Fruit fly (Drosophila melanogaster) whole organism, embryonic: ENCODE measurements around the gene CG3078.
A peak's percentile ranks its signal among the peaks of the same experiment; 100 is the strongest.

Experiments used
- Atf-2 ChIP-seq: fragments of 200-800 bp; sonication (Bioruptor generic); optimal IDR thresholded peaks from 2 replicates; lab custom pipeline; 2016; ENCODE audit warnings: missing biosample characterization, missing genetic modification characterization
- Bteb2 ChIP-seq: fragments of 200-800 bp; sonication (Bioruptor generic); optimal IDR thresholded peaks from 2 replicates; lab custom pipeline; 2016; ENCODE audit warnings: missing biosample characterization, missing genetic modification characterization
- CG10431 ChIP-seq: fragments of 200-800 bp; sonication (Bioruptor generic); optimal IDR thresholded peaks from 3 replicates; lab custom pipeline; 2018; ENCODE audit warnings: missing biosample characterization, mild to moderate bottlenecking, missing genetic modification characterization
- CG12219 ChIP-seq: fragments of 200-800 bp; sonication (Bioruptor generic); optimal IDR thresholded peaks from 3 replicates; lab custom pipeline; 2018; ENCODE audit warnings: missing biosample characterization, mild to moderate bottlenecking, missing genetic modification characterization
- CG12942 ChIP-seq: fragments of 200-800 bp; sonication (Bioruptor generic); optimal IDR thresholded peaks from 3 replicates; lab custom pipeline; 2016; ENCODE audit warnings: missing biosample characterization, missing genetic modification characterization
- CG16813 ChIP-seq: fragments of 200-800 bp; sonication (Bioruptor generic); IDR thresholded peaks from 3 replicates; pipeline ENCODE4 v1.3.6; 2022; ENCODE audit warnings: missing biosample characterization, missing genetic modification characterization; ENCODE audit not compliant: partially characterized antibody
- CG17802 ChIP-seq: fragments of 200-800 bp; sonication (Bioruptor generic); optimal IDR thresholded peaks from 2 replicates; lab custom pipeline; 2018; ENCODE audit warnings: missing biosample characterization, mild to moderate bottlenecking, missing genetic modification characterization, moderate library complexity
- CG18476 ChIP-seq: fragments of 200-800 bp; sonication (Bioruptor generic); optimal IDR thresholded peaks from 2 replicates; lab custom pipeline; 2016; ENCODE audit warnings: missing biosample characterization, mild to moderate bottlenecking, missing genetic modification characterization
- CG2199 ChIP-seq: fragments of 200-800 bp; sonication (Bioruptor generic); IDR thresholded peaks from 3 replicates; pipeline ENCODE4 v1.3.6; 2022; ENCODE audit warnings: missing biosample characterization, missing genetic modification characterization
- CG2202 ChIP-seq: fragments of 200-800 bp; sonication (Bioruptor generic); optimal IDR thresholded peaks from 2 replicates; lab custom pipeline; 2018; ENCODE audit warnings: missing biosample characterization, mild to moderate bottlenecking, missing genetic modification characterization
- CG3847 ChIP-seq: fragments of 200-800 bp; sonication (Bioruptor generic); IDR thresholded peaks from 2 replicates; pipeline ENCODE4 v1.3.6; 2022; ENCODE audit warnings: missing biosample characterization, missing genetic modification characterization
- CG6765 ChIP-seq: fragments of 200-800 bp; sonication (Bioruptor generic); optimal IDR thresholded peaks from 3 replicates; lab custom pipeline; 2017; ENCODE audit warnings: missing biosample characterization, mild to moderate bottlenecking, missing genetic modification characterization
- CG8359 ChIP-seq: fragments of 200-800 bp; sonication (Bioruptor generic); optimal IDR thresholded peaks from 2 replicates; lab custom pipeline; 2017; ENCODE audit warnings: missing biosample characterization, mild to moderate bottlenecking, missing genetic modification characterization, borderline replicate concordance
- Dek ChIP-seq: fragments of 200-800 bp; sonication (Bioruptor generic); optimal IDR thresholded peaks from 3 replicates; lab custom pipeline; 2019; ENCODE audit warnings: missing biosample characterization, mild to moderate bottlenecking, missing genetic modification characterization, moderate library complexity
- Dip2 ChIP-seq: fragments of 200-800 bp; sonication (Bioruptor generic); IDR thresholded peaks from 2 replicates; pipeline ENCODE4 v1.3.6; 2022; ENCODE audit warnings: missing biosample characterization, missing genetic modification characterization
- ERR ChIP-seq: fragments of 200-800 bp; sonication (Bioruptor generic); optimal IDR thresholded peaks from 2 replicates; lab custom pipeline; 2016; ENCODE audit warnings: missing biosample characterization, missing genetic modification characterization
- Ets97D ChIP-seq: fragments of 200-800 bp; sonication (Bioruptor generic); optimal IDR thresholded peaks from 3 replicates; lab custom pipeline; 2016; ENCODE audit warnings: missing biosample characterization, missing genetic modification characterization
- Fer3 ChIP-seq: fragments of 200-800 bp; sonication (Bioruptor generic); optimal IDR thresholded peaks from 2 replicates; lab custom pipeline; 2018; ENCODE audit warnings: missing biosample characterization, mild to moderate bottlenecking, missing genetic modification characterization, moderate library complexity
- GATAe ChIP-seq: fragments of 200-800 bp; sonication (Bioruptor generic); conservative IDR thresholded peaks from 2 replicates; pipeline ENCODE4 v1.3.6; 2022; ENCODE audit warnings: missing biosample characterization, missing genetic modification characterization
- Gug ChIP-seq: fragments of 200-800 bp; sonication (Bioruptor generic); IDR thresholded peaks from 4 replicates; pipeline ENCODE4 v1.3.6; 2022; ENCODE audit warnings: missing biosample characterization, missing genetic modification characterization
- HLH3B ChIP-seq: fragments of 200-800 bp; sonication (Bioruptor generic); IDR thresholded peaks from 2 replicates; pipeline ENCODE4 v1.3.6; 2022; ENCODE audit warnings: missing biosample characterization, missing genetic modification characterization
- Hmx ChIP-seq: fragments of 200-800 bp; sonication (Bioruptor generic); optimal IDR thresholded peaks from 2 replicates; lab custom pipeline; 2016; ENCODE audit warnings: missing biosample characterization, missing genetic modification characterization
- MBD-R2 ChIP-seq: fragments of 200-800 bp; sonication (Bioruptor generic); IDR thresholded peaks from 2 replicates; pipeline ENCODE4 v1.3.6; 2022; ENCODE audit warnings: missing biosample characterization, missing genetic modification characterization
- Max ChIP-seq: fragments of 200-800 bp; sonication (Bioruptor generic); optimal IDR thresholded peaks from 2 replicates; lab custom pipeline; 2016; ENCODE audit warnings: missing biosample characterization, mild to moderate bottlenecking, missing genetic modification characterization
- NC2α ChIP-seq: fragments of 200-800 bp; sonication (Bioruptor generic); optimal IDR thresholded peaks from 2 replicates; lab custom pipeline; 2016; ENCODE audit warnings: missing biosample characterization, missing genetic modification characterization
- Optix ChIP-seq: fragments of 200-800 bp; sonication (Bioruptor generic); IDR thresholded peaks from 3 replicates; pipeline ENCODE4 v1.3.6; 2022; ENCODE audit warnings: missing biosample characterization, missing genetic modification characterization
- Pdp1 ChIP-seq, 2 experiments: fragments of 200-800 bp; sonication (Bioruptor generic); optimal IDR thresholded peaks; 3 replicates each; lab custom pipeline; 2016; ENCODE audit warnings: missing biosample characterization in 2 of 2, missing genetic modification characterization in 2 of 2, mild to moderate bottlenecking in 1 of 2, moderate library complexity in 1 of 2
- Sin3A ChIP-seq: fragments of >200 bp; optimal IDR thresholded peaks from 2 replicates; lab custom pipeline; 2018
- Stat92E ChIP-seq, 3 experiments: fragments of >200 bp in 2 of 3; fragments of 200-800 bp in 1 of 3; sonication (Bioruptor generic) in 1 of 3; optimal IDR thresholded peaks; 2 replicates each; lab custom pipeline; 2017 to 2019; ENCODE audit warnings: missing biosample characterization in 3 of 3, missing genetic modification characterization in 3 of 3, mild to moderate bottlenecking in 1 of 3, moderate library complexity in 1 of 3
- abd-A ChIP-seq: fragments of 200-800 bp; sonication (Bioruptor generic); optimal IDR thresholded peaks from 3 replicates; lab custom pipeline; 2019; ENCODE audit warnings: missing biosample characterization, mild to moderate bottlenecking, missing genetic modification characterization, moderate library complexity
- aop ChIP-seq: fragments of 200-800 bp; sonication (Bioruptor generic); IDR thresholded peaks from 2 replicates; pipeline ENCODE4 v1.3.6; 2022; ENCODE audit warnings: missing biosample characterization, missing genetic modification characterization
- ase ChIP-seq: fragments of 200-800 bp; sonication (Bioruptor generic); IDR thresholded peaks from 3 replicates; pipeline ENCODE4 v1.3.6; 2022; ENCODE audit warnings: missing biosample characterization, missing genetic modification characterization
- az2 ChIP-seq: fragments of 200-800 bp; sonication (Bioruptor generic); optimal IDR thresholded peaks from 3 replicates; lab custom pipeline; 2016; ENCODE audit warnings: missing biosample characterization, missing genetic modification characterization
- btn ChIP-seq: fragments of 200-800 bp; sonication (Bioruptor generic); optimal IDR thresholded peaks from 2 replicates; lab custom pipeline; 2016; ENCODE audit warnings: missing biosample characterization, missing genetic modification characterization
- esg ChIP-seq: fragments of 200-800 bp; sonication (Bioruptor generic); conservative IDR thresholded peaks from 2 replicates; pipeline ENCODE4 v1.3.6; 2022; ENCODE audit warnings: missing biosample characterization, missing genetic modification characterization
- fd96Cb ChIP-seq: fragments of 200-800 bp; sonication (Bioruptor generic); optimal IDR thresholded peaks from 2 replicates; lab custom pipeline; 2018; ENCODE audit warnings: missing biosample characterization, mild to moderate bottlenecking, missing genetic modification characterization, moderate library complexity
- fru ChIP-seq: fragments of >200 bp; optimal IDR thresholded peaks from 2 replicates; lab custom pipeline; 2017
- ftz-f1 ChIP-seq: fragments of 200-800 bp; sonication (Bioruptor generic); optimal IDR thresholded peaks from 2 replicates; lab custom pipeline; 2016; ENCODE audit warnings: missing biosample characterization, missing genetic modification characterization
- gsb-n ChIP-seq: fragments of 200-800 bp; sonication (Bioruptor generic); optimal IDR thresholded peaks from 3 replicates; lab custom pipeline; 2018; ENCODE audit warnings: missing biosample characterization, mild to moderate bottlenecking, missing genetic modification characterization
- mirr ChIP-seq: fragments of 200-800 bp; sonication (Bioruptor generic); optimal IDR thresholded peaks from 3 replicates; lab custom pipeline; 2018; ENCODE audit warnings: missing biosample characterization, mild to moderate bottlenecking, missing genetic modification characterization
- nerfin-1 ChIP-seq: fragments of 200-800 bp; sonication (Bioruptor generic); optimal IDR thresholded peaks from 3 replicates; lab custom pipeline; 2019; ENCODE audit warnings: missing biosample characterization, mild to moderate bottlenecking, missing genetic modification characterization, moderate library complexity
- psq ChIP-seq: fragments of 200-800 bp; sonication (Bioruptor generic); optimal IDR thresholded peaks from 2 replicates; lab custom pipeline; 2017; ENCODE audit warnings: missing biosample characterization, missing genetic modification characterization
- pzg ChIP-seq: fragments of 200-800 bp; sonication (Bioruptor generic); optimal IDR thresholded peaks from 3 replicates; lab custom pipeline; 2018; ENCODE audit warnings: missing biosample characterization, mild to moderate bottlenecking, missing genetic modification characterization, moderate library complexity
- seq ChIP-seq: fragments of 200-800 bp; sonication (Bioruptor generic); IDR thresholded peaks from 2 replicates; pipeline ENCODE4 v1.3.6; 2022; ENCODE audit warnings: missing biosample characterization, missing genetic modification characterization
- unc-4 ChIP-seq: fragments of 200-800 bp; sonication (Bioruptor generic); IDR thresholded peaks from 2 replicates; pipeline ENCODE4 v1.3.6; 2022; ENCODE audit warnings: missing biosample characterization, missing genetic modification characterization; ENCODE audit not compliant: partially characterized antibody
- vfl ChIP-seq: fragments of 200-800 bp; sonication (Bioruptor generic); optimal IDR thresholded peaks from 2 replicates; lab custom pipeline; 2016; ENCODE audit warnings: missing biosample characterization, missing genetic modification characterization
- zen2 ChIP-seq: fragments of 200-800 bp; sonication (Bioruptor generic); IDR thresholded peaks from 3 replicates; pipeline ENCODE4 v1.3.6; 2022; ENCODE audit warnings: missing biosample characterization, missing genetic modification characterization; ENCODE audit not compliant: partially characterized antibody
- zfh2 ChIP-seq: fragments of 200-800 bp; sonication (Bioruptor generic); optimal IDR thresholded peaks from 2 replicates; lab custom pipeline; 2016; ENCODE audit warnings: missing biosample characterization, missing genetic modification characterization

Gene CG3078

dm6 chrX:2293294-2293988, 33.8 kb upstream of the CG3078 start, which contains the start of gene CG2865 (continued):
- peak; percentile 90 for TF ChIP-seq fd96Cb (tag; lab: Kevin White, UChicago)
- TF ChIP-seq CG12942 (GFP tag; lab: Kevin White, UChicago): peak; percentile 76
- TF ChIP-seq zen2 (GFP tag; lab: Robert Waterston, UW): no peak; the same call in 2 of the 3 replicates
- TF ChIP-seq psq (GFP tag; lab: Kevin White, UChicago): peak; percentile 61
- peak; percentile 78 for TF ChIP-seq vfl (GFP tag; lab: Kevin White, UChicago)
- TF ChIP-seq Optix: 0 out of 3 replicates have a peak, but pooled peaks have one; percentile 54
- peak; percentile 88 for TF ChIP-seq CG10431 (GFP tag; lab: Kevin White, UChicago)
- peak; percentile 91 for TF ChIP-seq Max (GFP tag; lab: Kevin White, UChicago)
- peak; percentile 90 for TF ChIP-seq CG3847 (GFP tag; lab: Robert Waterston, UW)
- TF ChIP-seq esg (GFP tag; lab: Robert Waterston, UW): peak; percentile 85
- no peak for TF ChIP-seq fru (lab: Kevin White, UChicago)
- TF ChIP-seq Stat92E (GFP tag; optimal IDR thresholded peaks at IDR 0.05; lab: Kevin White, UChicago): peak in 1 of 3 experiments; percentile 90
- peak; percentile 28 for TF ChIP-seq ftz-f1 (GFP tag; lab: Kevin White, UChicago)
- peak; percentile 94 for TF ChIP-seq seq (GFP tag; lab: Robert Waterston, UW)
- peak; percentile 96 for TF ChIP-seq mirr (GFP tag; lab: Kevin White, UChicago)
- no peak for TF ChIP-seq CG16813
- TF ChIP-seq Atf-2: peak; percentile 82
- peak; percentile 89 for TF ChIP-seq CG2202
- TF ChIP-seq Gug (GFP tag; lab: Robert Waterston, UW): peak; percentile 55; the same call in 2 of the 4 replicates
- peak; percentile 41; the same call in 1 of the 2 replicates for TF ChIP-seq GATAe (GFP tag; lab: Robert Waterston, UW)
- TF ChIP-seq Fer3 (tag; lab: Kevin White, UChicago): peak; percentile 96
- TF ChIP-seq ERR: peak; percentile 82
- TF ChIP-seq ase: peak; percentile 79
- TF ChIP-seq Dip2 (GFP tag; lab: Robert Waterston, UW): peak; percentile 33; the same call in 1 of the 2 replicates
- peak; percentile 95 for TF ChIP-seq CG12219 (GFP tag; lab: Kevin White, UChicago)
- peak; percentile 88 for TF ChIP-seq zfh2 (GFP tag; lab: Kevin White, UChicago)
- TF ChIP-seq Pdp1 (GFP tag; optimal IDR thresholded peaks at IDR 0.05; lab: Kevin White, UChicago): peak; percentile 90 to 93
- no peak for TF ChIP-seq aop (GFP tag; lab: Robert Waterston, UW)
- TF ChIP-seq Sin3A (lab: Kevin White, UChicago): no peak
- peak; percentile 94 for TF ChIP-seq Dek (tag; lab: Kevin White, UChicago)
- peak; percentile 89 for TF ChIP-seq Bteb2
- TF ChIP-seq abd-A (tag; lab: Kevin White, UChicago): peak; percentile 96
- peak; percentile 57 for TF ChIP-seq Ets97D (GFP tag; lab: Kevin White, UChicago)
- TF ChIP-seq CG17802 (tag; lab: Kevin White, UChicago): peak; percentile 57
- TF ChIP-seq gsb-n (tag; lab: Kevin White, UChicago): peak; percentile 94
- TF ChIP-seq az2 (GFP tag; lab: Kevin White, UChicago): peak; percentile 89
- peak; percentile 84 for TF ChIP-seq CG8359 (GFP tag; lab: Kevin White, UChicago)
- TF ChIP-seq CG6765 (GFP tag; lab: Kevin White, UChicago): peak; percentile 95
- TF ChIP-seq pzg (GFP tag; lab: Kevin White, UChicago): peak; percentile 6
- TF ChIP-seq nerfin-1 (tag; lab: Kevin White, UChicago): peak; percentile 96
- peak; percentile 45; the same call in 1 of the 2 replicates for TF ChIP-seq unc-4 (GFP tag; lab: Robert Waterston, UW)
- TF ChIP-seq btn (GFP tag; lab: Kevin White, UChicago): peak; percentile 68
- peak; percentile 80 for TF ChIP-seq Hmx (GFP tag; lab: Kevin White, UChicago)
- peak; percentile 72 for TF ChIP-seq NC2α (GFP tag; lab: Kevin White, UChicago)
- TF ChIP-seq CG2199: 0 out of 3 replicates have a peak, but pooled peaks have one; percentile 35
- TF ChIP-seq HLH3B: peak; percentile 84
- peak; percentile 72; the same call in 1 of the 2 replicates for TF ChIP-seq MBD-R2 (GFP tag; lab: Robert Waterston, UW)
- peak; percentile 84 for TF ChIP-seq CG18476 (GFP tag; lab: Kevin White, UChicago)
